Fruit fly (Drosophila melanogaster) whole organism, embryonic: ENCODE results near the gene CG34268.

Experiments
- Bdp1 ChIP-seq: fragments of 200-800 bp; sonication (Bioruptor generic); optimal IDR thresholded peaks from 3 replicates; lab custom pipeline; 2016; ENCODE audit warnings: missing biosample characterization, missing genetic modification characterization
- BtbVII ChIP-seq: fragments of 200-800 bp; sonication (Bioruptor generic); optimal IDR thresholded peaks from 3 replicates; lab custom pipeline; 2017; ENCODE audit warnings: missing biosample characterization, mild to moderate bottlenecking, missing genetic modification characterization
- CG1024 ChIP-seq: fragments of 200-800 bp; sonication (Bioruptor generic); IDR thresholded peaks from 2 replicates; pipeline ENCODE4 v1.3.6; 2022; ENCODE audit warnings: missing biosample characterization, missing genetic modification characterization
- CG11696 ChIP-seq: fragments of 200-800 bp; sonication (Bioruptor generic); IDR thresholded peaks from 2 replicates; pipeline ENCODE4 v1.3.6; 2022; ENCODE audit warnings: missing biosample characterization, missing genetic modification characterization
- CG12659 ChIP-seq: fragments of 200-800 bp; sonication (Bioruptor generic); optimal IDR thresholded peaks from 3 replicates; lab custom pipeline; 2017; ENCODE audit warnings: mild to moderate bottlenecking, missing biosample characterization, missing genetic modification reagents, missing genetic modification characterization
- CG12769 ChIP-seq: fragments of 200-800 bp; sonication (Bioruptor generic); optimal IDR thresholded peaks from 2 replicates; lab custom pipeline; 2019; ENCODE audit warnings: missing biosample characterization, mild to moderate bottlenecking, missing genetic modification characterization, moderate library complexity
- CG13296 ChIP-seq: fragments of 200-800 bp; sonication (Bioruptor generic); optimal IDR thresholded peaks from 3 replicates; lab custom pipeline; 2018; ENCODE audit warnings: missing biosample characterization, mild to moderate bottlenecking, missing genetic modification characterization
- CG14860 ChIP-seq: fragments of 200-800 bp; sonication (Bioruptor generic); IDR thresholded peaks from 3 replicates; pipeline ENCODE4 v1.3.6; 2022; ENCODE audit warnings: missing biosample characterization, missing genetic modification characterization; ENCODE audit not compliant: partially characterized antibody
- CG15269 ChIP-seq: fragments of 200-800 bp; sonication (Bioruptor generic); optimal IDR thresholded peaks from 2 replicates; lab custom pipeline; 2018; ENCODE audit warnings: missing biosample characterization, mild to moderate bottlenecking, missing genetic modification characterization, moderate library complexity
- CG18599 ChIP-seq: fragments of 200-800 bp; sonication (Bioruptor generic); optimal IDR thresholded peaks from 3 replicates; lab custom pipeline; 2017; ENCODE audit warnings: missing biosample characterization, missing genetic modification characterization, mild to moderate bottlenecking, moderate library complexity, missing genetic modification reagents
- CG3407 ChIP-seq: fragments of 200-800 bp; sonication (Bioruptor generic); optimal IDR thresholded peaks from 2 replicates; lab custom pipeline; 2018; ENCODE audit warnings: missing biosample characterization, mild to moderate bottlenecking, missing genetic modification characterization
- CG34224 ChIP-seq: fragments of 200-800 bp; sonication (Bioruptor generic); IDR thresholded peaks from 3 replicates; pipeline ENCODE4 v1.3.6; 2022; ENCODE audit warnings: missing biosample characterization, missing genetic modification characterization; ENCODE audit not compliant: partially characterized antibody
- CG3847 ChIP-seq: fragments of 200-800 bp; sonication (Bioruptor generic); IDR thresholded peaks from 2 replicates; pipeline ENCODE4 v1.3.6; 2022; ENCODE audit warnings: missing biosample characterization, missing genetic modification characterization
- CG43689 ChIP-seq: fragments of 200-800 bp; sonication (Bioruptor generic); IDR thresholded peaks from 2 replicates; pipeline ENCODE4 v1.3.6; 2022; ENCODE audit warnings: missing biosample characterization, missing genetic modification characterization
- CG6765 ChIP-seq: fragments of 200-800 bp; sonication (Bioruptor generic); optimal IDR thresholded peaks from 3 replicates; lab custom pipeline; 2017; ENCODE audit warnings: missing biosample characterization, mild to moderate bottlenecking, missing genetic modification characterization
- CG7839 ChIP-seq: fragments of 200-800 bp; sonication (Bioruptor generic); optimal IDR thresholded peaks from 3 replicates; lab custom pipeline; 2018; ENCODE audit warnings: missing biosample characterization, mild to moderate bottlenecking, missing genetic modification characterization, moderate library complexity
- CG8089 ChIP-seq: fragments of 200-800 bp; sonication (Bioruptor generic); optimal IDR thresholded peaks from 3 replicates; lab custom pipeline; 2016; ENCODE audit warnings: missing biosample characterization, missing genetic modification characterization
- CG8359 ChIP-seq: fragments of 200-800 bp; sonication (Bioruptor generic); optimal IDR thresholded peaks from 2 replicates; lab custom pipeline; 2017; ENCODE audit warnings: missing biosample characterization, mild to moderate bottlenecking, missing genetic modification characterization, borderline replicate concordance
- CG9817 ChIP-seq: fragments of 200-800 bp; sonication (Bioruptor generic); optimal IDR thresholded peaks from 2 replicates; lab custom pipeline; 2018; ENCODE audit warnings: missing biosample characterization, mild to moderate bottlenecking, missing genetic modification characterization, moderate library complexity
- Camta ChIP-seq: fragments of 200-800 bp; sonication (Bioruptor generic); optimal IDR thresholded peaks from 2 replicates; lab custom pipeline; 2016; ENCODE audit warnings: missing biosample characterization, missing genetic modification characterization
- Dip2 ChIP-seq: fragments of 200-800 bp; sonication (Bioruptor generic); IDR thresholded peaks from 2 replicates; pipeline ENCODE4 v1.3.6; 2022; ENCODE audit warnings: missing biosample characterization, missing genetic modification characterization
- Dip3 ChIP-seq: fragments of 200-800 bp; sonication (Bioruptor generic); optimal IDR thresholded peaks from 3 replicates; lab custom pipeline; 2016; ENCODE audit warnings: missing biosample characterization, missing genetic modification characterization
- Dref ChIP-seq: fragments of 200-800 bp; sonication (Bioruptor generic); IDR thresholded peaks from 2 replicates; pipeline ENCODE4 v1.3.6; 2022; ENCODE audit warnings: missing biosample characterization, missing genetic modification characterization
- HmgD ChIP-seq: fragments of 200-800 bp; sonication (Bioruptor generic); optimal IDR thresholded peaks from 3 replicates; lab custom pipeline; 2016; ENCODE audit warnings: missing biosample characterization, missing genetic modification characterization
- Hr51 ChIP-seq, 2 experiments: fragments of 200-800 bp; sonication (Bioruptor generic); optimal IDR thresholded peaks; 2 replicates in 1 of 2; 3 replicates in 1 of 2; lab custom pipeline; 2016 to 2018; ENCODE audit warnings: missing biosample characterization in 2 of 2, missing genetic modification characterization in 2 of 2, mild to moderate bottlenecking in 1 of 2, moderate library complexity in 1 of 2
- Hr78 ChIP-seq, 2 experiments: fragments of 200-800 bp in 1 of 2; fragments of >200 bp in 1 of 2; sonication (Bioruptor generic) in 1 of 2; optimal IDR thresholded peaks; 2 replicates each; lab custom pipeline; 2017 to 2019; ENCODE audit warnings: missing biosample characterization in 2 of 2, missing genetic modification characterization in 2 of 2, mild to moderate bottlenecking in 1 of 2, moderate library complexity in 1 of 2
- Max ChIP-seq: fragments of 200-800 bp; sonication (Bioruptor generic); optimal IDR thresholded peaks from 2 replicates; lab custom pipeline; 2016; ENCODE audit warnings: missing biosample characterization, mild to moderate bottlenecking, missing genetic modification characterization
- Myb ChIP-seq: fragments of 200-800 bp; sonication (Bioruptor generic); optimal IDR thresholded peaks from 2 replicates; lab custom pipeline; 2016; ENCODE audit warnings: missing biosample characterization, missing genetic modification characterization
- Scr ChIP-seq: fragments of 200-800 bp; sonication (Bioruptor generic); IDR thresholded peaks from 2 replicates; pipeline ENCODE4 v1.3.6; 2022; ENCODE audit warnings: missing biosample characterization, missing genetic modification characterization; ENCODE audit not compliant: partially characterized antibody
- Sox100B ChIP-seq: fragments of 200-800 bp; sonication (Bioruptor generic); optimal IDR thresholded peaks from 3 replicates; lab custom pipeline; 2018; ENCODE audit warnings: missing biosample characterization, mild to moderate bottlenecking, missing genetic modification characterization
- bsh ChIP-seq, 2 experiments: fragments of 200-800 bp; sonication (Bioruptor generic); optimal IDR thresholded peaks; 2 replicates each; lab custom pipeline; 2017 to 2018; ENCODE audit warnings: mild to moderate bottlenecking in 2 of 2, missing biosample characterization in 2 of 2, missing genetic modification characterization in 2 of 2, moderate library complexity in 1 of 2
- cad ChIP-seq: fragments of >200 bp; optimal IDR thresholded peaks from 2 replicates; lab custom pipeline; 2017; ENCODE audit warnings: missing biosample characterization, missing genetic modification characterization
- cato ChIP-seq: fragments of 200-800 bp; sonication (Bioruptor generic); optimal IDR thresholded peaks from 2 replicates; lab custom pipeline; 2016; ENCODE audit warnings: missing biosample characterization, missing genetic modification characterization, borderline replicate concordance
- caup ChIP-seq: fragments of 200-800 bp; sonication (Bioruptor generic); optimal IDR thresholded peaks from 3 replicates; lab custom pipeline; 2017; ENCODE audit warnings: missing biosample characterization, mild to moderate bottlenecking, missing genetic modification characterization, moderate library complexity; ENCODE audit not compliant: severe bottlenecking
- crol ChIP-seq: fragments of 200-800 bp; sonication (Bioruptor generic); IDR thresholded peaks from 2 replicates; pipeline ENCODE4 v1.3.6; 2022; ENCODE audit warnings: missing biosample characterization, missing genetic modification characterization
- da ChIP-seq: fragments of 200-800 bp; sonication (Bioruptor generic); optimal IDR thresholded peaks from 2 replicates; lab custom pipeline; 2016; ENCODE audit warnings: missing biosample characterization, missing genetic modification characterization
- dmrt11E ChIP-seq: fragments of 200-800 bp; sonication (Bioruptor generic); optimal IDR thresholded peaks from 3 replicates; lab custom pipeline; 2018; ENCODE audit warnings: missing biosample characterization, mild to moderate bottlenecking, missing genetic modification characterization, moderate library complexity
- dysf ChIP-seq: fragments of 200-800 bp; sonication (Bioruptor generic); IDR thresholded peaks from 3 replicates; pipeline ENCODE4 v1.3.6; 2022; ENCODE audit warnings: missing biosample characterization, missing genetic modification characterization
- her ChIP-seq: fragments of 200-800 bp; sonication (Bioruptor generic); optimal IDR thresholded peaks from 2 replicates; lab custom pipeline; 2016; ENCODE audit warnings: missing biosample characterization, missing genetic modification characterization
- nerfin-2 ChIP-seq: fragments of 200-800 bp; sonication (Bioruptor generic); IDR thresholded peaks from 2 replicates; pipeline ENCODE4 v1.3.6; 2022; ENCODE audit warnings: missing biosample characterization, missing genetic modification characterization; ENCODE audit not compliant: partially characterized antibody
- otp ChIP-seq: fragments of 200-800 bp; sonication (Bioruptor generic); IDR thresholded peaks from 3 replicates; pipeline ENCODE4, ENCODE4 v1.3.6; 2022; ENCODE audit warnings: missing biosample characterization, missing genetic modification characterization
- pho ChIP-seq: fragments of 200-800 bp; sonication (Bioruptor generic); optimal IDR thresholded peaks from 2 replicates; lab custom pipeline; 2016; ENCODE audit warnings: missing biosample characterization, missing genetic modification characterization
- pros ChIP-seq: fragments of 200-800 bp; sonication (Bioruptor generic); optimal IDR thresholded peaks from 3 replicates; lab custom pipeline; 2019; ENCODE audit warnings: missing biosample characterization, mild to moderate bottlenecking, missing genetic modification characterization, moderate library complexity
- pzg ChIP-seq: fragments of 200-800 bp; sonication (Bioruptor generic); optimal IDR thresholded peaks from 3 replicates; lab custom pipeline; 2018; ENCODE audit warnings: missing biosample characterization, mild to moderate bottlenecking, missing genetic modification characterization, moderate library complexity
- sima ChIP-seq: fragments of 200-800 bp; sonication (Bioruptor generic); optimal IDR thresholded peaks from 2 replicates; lab custom pipeline; 2016; ENCODE audit warnings: missing biosample characterization, missing genetic modification characterization
- vnd ChIP-seq: fragments of 200-800 bp; sonication (Bioruptor generic); IDR thresholded peaks from 3 replicates; pipeline ENCODE4 v1.3.6; 2022; ENCODE audit warnings: missing biosample characterization, missing genetic modification characterization; ENCODE audit not compliant: partially characterized antibody
- z ChIP-seq: fragments of 200-800 bp; sonication (Bioruptor generic); IDR thresholded peaks from 3 replicates; pipeline ENCODE4 v1.3.6; 2022; ENCODE audit warnings: missing biosample characterization, missing genetic modification characterization

The CG34268 gene

DNA sequence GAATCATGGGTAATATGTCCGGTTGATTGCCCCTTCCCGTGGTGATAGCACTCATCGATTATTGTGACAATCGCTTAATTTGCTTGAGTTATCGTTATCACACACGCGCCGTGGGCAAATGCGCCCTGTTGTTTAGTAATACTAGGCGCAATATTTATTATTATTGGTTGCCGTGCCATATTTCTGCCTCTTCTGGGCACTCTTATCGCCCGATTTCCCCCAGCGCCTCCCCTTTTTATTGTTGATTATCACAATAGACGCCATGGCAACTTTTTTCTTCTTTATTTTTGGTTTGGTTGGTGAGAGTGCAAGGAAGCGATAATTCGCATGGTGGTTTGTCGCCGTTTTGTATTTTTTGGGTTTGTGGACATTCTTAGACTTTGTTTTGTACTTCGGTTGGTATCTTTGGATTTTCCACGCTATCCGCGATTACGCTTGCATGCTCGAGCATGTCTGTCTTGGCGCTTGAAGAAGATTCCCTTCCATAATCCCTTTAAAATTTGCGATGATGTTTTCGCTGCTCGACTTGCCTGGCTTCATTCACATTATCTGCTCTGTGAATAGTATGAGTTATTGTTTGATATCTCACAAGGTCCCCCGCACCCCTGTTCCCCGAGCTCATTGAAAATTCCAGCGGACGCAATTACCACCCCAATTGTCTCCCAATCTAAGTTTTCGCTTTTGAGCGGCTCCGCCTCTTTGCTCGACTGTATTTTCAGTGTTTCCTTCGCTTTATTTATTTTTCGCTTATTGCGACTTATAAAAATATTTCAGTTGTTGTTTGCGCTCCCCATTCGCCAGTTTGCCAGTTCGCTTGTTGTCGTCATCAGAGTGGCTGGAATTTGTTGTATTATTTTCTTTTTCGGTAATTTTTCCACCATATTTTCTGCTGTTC, 47.8 kb downstream of the CG34268 start (continued):
- TF ChIP-seq CG12659 (GFP tag; lab: Kevin White, UChicago), result peak; percentile 5
- TF ChIP-seq BtbVII, result peak; percentile 60
- TF ChIP-seq Dip2 (GFP tag; lab: Robert Waterston, UW), result no peak
- TF ChIP-seq cato (GFP tag; lab: Kevin White, UChicago), result no peak
- TF ChIP-seq z, result no peak
- no peak for TF ChIP-seq cad
- TF ChIP-seq CG8089 (GFP tag; lab: Kevin White, UChicago), result no peak
- TF ChIP-seq nerfin-2 (GFP tag; lab: Robert Waterston, UW), result 0 out of 2 replicates have a peak, but pooled peaks have one; percentile 39
- peak; percentile 31 for TF ChIP-seq CG13296 (GFP tag; lab: Kevin White, UChicago)
- no peak for TF ChIP-seq CG14860
- TF ChIP-seq caup (GFP tag; lab: Kevin White, UChicago), result peak; percentile 12
- peak; percentile 46 for TF ChIP-seq CG6765 (GFP tag; lab: Kevin White, UChicago)
- peak; percentile 20 for TF ChIP-seq pho (GFP tag; lab: Kevin White, UChicago)
- TF ChIP-seq CG18599 (GFP tag; lab: Kevin White, UChicago), result peak; percentile 61
- TF ChIP-seq CG12769 (tag; lab: Kevin White, UChicago), result peak; percentile 11
- TF ChIP-seq CG9817 (tag; lab: Kevin White, UChicago), result peak; percentile 1
- TF ChIP-seq Bdp1 (GFP tag; lab: Kevin White, UChicago), result no peak
- no peak for TF ChIP-seq Hr51 (GFP tag; optimal IDR thresholded peaks at IDR 0.05; lab: Kevin White, UChicago)
- TF ChIP-seq crol, result peak; percentile 74
- no peak for TF ChIP-seq CG7839 (tag; lab: Kevin White, UChicago)
- no peak for TF ChIP-seq Dip3 (GFP tag; lab: Kevin White, UChicago)
- TF ChIP-seq dysf, result no peak
- no peak for TF ChIP-seq CG1024 (GFP tag; lab: Robert Waterston, UW)
- no peak for TF ChIP-seq her (GFP tag; lab: Kevin White, UChicago)
- TF ChIP-seq sima, result no peak
- TF ChIP-seq CG34224 (GFP tag; lab: Robert Waterston, UW), result no peak
- TF ChIP-seq pros (GFP tag; lab: Kevin White, UChicago), result no peak
- no peak for TF ChIP-seq HmgD (GFP tag; lab: Kevin White, UChicago)
- TF ChIP-seq pzg (GFP tag; lab: Kevin White, UChicago), result no peak
- TF ChIP-seq Hr78 (GFP tag; optimal IDR thresholded peaks at IDR 0.05; lab: Kevin White, UChicago), result no peak
- peak; percentile 6 for TF ChIP-seq Myb (GFP tag; lab: Kevin White, UChicago)
- TF ChIP-seq otp (GFP tag; lab: Robert Waterston, UW), result no peak
- TF ChIP-seq Sox100B (GFP tag; lab: Kevin White, UChicago), result no peak
- TF ChIP-seq da (GFP tag; lab: Kevin White, UChicago), result no peak
- TF ChIP-seq CG8359 (GFP tag; lab: Kevin White, UChicago), result no peak
- TF ChIP-seq Dref (GFP tag; lab: Robert Waterston, UW), result peak; percentile 47
- 0 out of 2 replicates have a peak, but pooled peaks have one; percentile 21 for TF ChIP-seq Scr
- TF ChIP-seq CG11696 (GFP tag; lab: Robert Waterston, UW), result no peak
- no peak for TF ChIP-seq bsh (GFP tag; optimal IDR thresholded peaks at IDR 0.05; lab: Kevin White, UChicago)
- TF ChIP-seq Camta (GFP tag; lab: Kevin White, UChicago), result no peak
- TF ChIP-seq CG43689 (GFP tag; lab: Robert Waterston, UW), result no peak
- peak; percentile 15 for TF ChIP-seq CG15269
- no peak for TF ChIP-seq CG3407
- TF ChIP-seq CG3847, result 0 out of 2 replicates have a peak, but pooled peaks have one; percentile 20
- no peak for TF ChIP-seq dmrt11E (tag; lab: Kevin White, UChicago)
- no peak for TF ChIP-seq Max (GFP tag; lab: Kevin White, UChicago)
- TF ChIP-seq vnd (GFP tag; lab: Robert Waterston, UW), result no peak
